Worm (Caenorhabditis elegans): ENCODE data around the gene str-14.

- TF ChIP-seq ahr-1 (tag; optimal IDR thresholded peaks at IDR 0.05) (no peak), nhr-11 (tag; optimal IDR thresholded peaks at IDR 0.05) (no peak), syd-9 (tag; optimal IDR thresholded peaks at IDR 0.05) (no peak), fkh-10 (GFP tag; optimal IDR thresholded peaks at IDR 0.05) (no peak), unc-3 (GFP tag; conservative IDR thresholded peaks at IDR 0.05) (no peak), unc-3 (tag; optimal IDR thresholded peaks at IDR 0.05) (no peak), fax-1 (tag; optimal IDR thresholded peaks at IDR 0.05) (no peak), ets-4 (tag; optimal IDR thresholded peaks at IDR 0.05) (no peak)
Measured at ce11 chrV:16483681-16484080, 28.7 kb upstream of the str-14 start, which contains the start of gene srh-139.
